Worm (Caenorhabditis elegans): Measurements from ENCODE around the gene C44H4.4.
A peak's percentile ranks its signal among the peaks of the same experiment; 100 is the strongest.

The C44H4.4 gene

ce11 chrX:14589051-14589736, at the start of gene C44H4.4, which contains the start of gene tap-1:
TSS of gene C44H4.4 (minus strand) at chrX:14589101.
TSS of gene tap-1 (plus strand) at chrX:14589624.
- peak in 1 of 2 experiments; percentile 46 for TF ChIP-seq let-607 (tag; optimal IDR thresholded peaks at IDR 0.05)
- no peak for TF ChIP-seq nhr-179 (tag; optimal IDR thresholded peaks at IDR 0.05)
- no peak; the same call in 1 of the 2 replicates for TF ChIP-seq zfh-2 (GFP tag; conservative IDR thresholded peaks at IDR 0.05)
- TF ChIP-seq C17E4.6 (GFP tag; IDR thresholded peaks at IDR 0.05): no peak
- TF ChIP-seq mcd-1 (GFP tag; IDR thresholded peaks at IDR 0.05): peak; percentile 67
- no peak for TF ChIP-seq sptf-2 (GFP tag; optimal IDR thresholded peaks at IDR 0.05)
- no peak for TF ChIP-seq ztf-18 (tag; optimal IDR thresholded peaks at IDR 0.05)
- no peak for TF ChIP-seq lag-1 (GFP tag; IDR thresholded peaks at IDR 0.05)
- TF ChIP-seq C06A6.2 (GFP tag; conservative IDR thresholded peaks at IDR 0.05): no peak
- no peak for TF ChIP-seq athp-1 (tag; optimal IDR thresholded peaks at IDR 0.05)
- no peak for TF ChIP-seq akir-1 (GFP tag; optimal IDR thresholded peaks at IDR 0.05)
- TF ChIP-seq somi-1 (GFP tag; optimal IDR thresholded peaks at IDR 0.05): no peak
- no peak for TF ChIP-seq snpc-3.4 (tag; optimal IDR thresholded peaks at IDR 0.05)
- peak; percentile 10 for TF ChIP-seq madf-10 (tag; optimal IDR thresholded peaks at IDR 0.05)
- no peak for TF ChIP-seq F39B2.1 (GFP tag; IDR thresholded peaks at IDR 0.05)
- TF ChIP-seq attf-5 (GFP tag; optimal IDR thresholded peaks at IDR 0.05): peak; percentile 38
- TF ChIP-seq F23B12.7 (tag; optimal IDR thresholded peaks at IDR 0.05; ENCODE audit: insufficient read depth): peak; percentile 47
- no peak for TF ChIP-seq hrde-1 (tag; optimal IDR thresholded peaks at IDR 0.05; ENCODE audit: borderline replicate concordance)
- TF ChIP-seq F55B11.4 (tag; optimal IDR thresholded peaks at IDR 0.05; ENCODE audit: borderline replicate concordance, insufficient read depth): no peak
- TF ChIP-seq T07F8.4 (tag; optimal IDR thresholded peaks at IDR 0.05): no peak
- peak; percentile 89 for TF ChIP-seq nhr-80 (tag; optimal IDR thresholded peaks at IDR 0.05)
- TF ChIP-seq ztf-25 (GFP tag; IDR thresholded peaks at IDR 0.05): no peak

ce11 chrX:14637445-14637844, 48.5 kb upstream of the C44H4.4 start:
- TF ChIP-seq zfh-2 (GFP tag; conservative IDR thresholded peaks at IDR 0.05): 0 out of 2 replicates have a peak, but pooled peaks have one; percentile 13
- TF ChIP-seq snpc-4 (GFP tag; optimal IDR thresholded peaks at IDR 0.05): peak; percentile 25
- peak; percentile 48 to 89 (median 70) for TF ChIP-seq snpc-4 (tag; optimal IDR thresholded peaks at IDR 0.05)
- TF ChIP-seq F37B4.10 (GFP tag; IDR thresholded peaks at IDR 0.05): no peak
- no peak for TF ChIP-seq let-526 (GFP tag; IDR thresholded peaks at IDR 0.05)

ce11 chrX:14636712-14637111, 47.8 kb upstream of the C44H4.4 start:
- TF ChIP-seq ceh-58 (GFP tag; IDR thresholded peaks at IDR 0.05) (no peak), ceh-27 (GFP tag; optimal IDR thresholded peaks at IDR 0.05) (peak; percentile 20), B0035.1 (tag; optimal IDR thresholded peaks at IDR 0.05) (no peak), zfh-2 (GFP tag; conservative IDR thresholded peaks at IDR 0.05) (peak; percentile 94), T07F8.4 (tag; optimal IDR thresholded peaks at IDR 0.05) (no peak), Y56A3A.18 (GFP tag; IDR thresholded peaks at IDR 0.05) (0 out of 2 replicates have a peak, but pooled peaks have one; percentile 16), ztf-22 (GFP tag; optimal IDR thresholded peaks at IDR 0.05) (no peak), B0261.1 (tag; optimal IDR thresholded peaks at IDR 0.05) (no peak), lsy-27 (tag; optimal IDR thresholded peaks at IDR 0.05; ENCODE audit: borderline replicate concordance, insufficient read depth) (no peak), let-607 (tag; optimal IDR thresholded peaks at IDR 0.05) (no peak), lin-35 (GFP tag; optimal IDR thresholded peaks at IDR 0.05) (peak in 1 of 3 experiments; percentile 30), nfyb-1 (GFP tag; IDR thresholded peaks at IDR 0.05) (0 out of 2 replicates have a peak, but pooled peaks have one; percentile 67), lir-1 (GFP tag; conservative IDR thresholded peaks at IDR 0.05) (no peak), K12H6.12 (tag; optimal IDR thresholded peaks at IDR 0.05) (peak; percentile 55), aptf-3 (GFP tag; IDR thresholded peaks at IDR 0.05) (0 out of 2 replicates have a peak, but pooled peaks have one; percentile 41)

All from whole organism, young adult.